Fruit fly (Drosophila melanogaster) whole organism, pupa: Measurements from ENCODE around the gene CG31183.
A peak's percentile ranks its signal among the peaks of the same experiment; 100 is the strongest.

Experiments
- CG10348 ChIP-seq: fragments of 200-800 bp; sonication (Bioruptor generic); IDR thresholded peaks from 2 replicates; pipeline ENCODE4 v1.3.6; 2022; ENCODE audit warnings: missing biosample characterization, missing genetic modification characterization
- CG12605 ChIP-seq: fragments of 200-800 bp; sonication (Bioruptor generic); IDR thresholded peaks from 2 replicates; pipeline ENCODE4 v1.3.6; 2022; ENCODE audit warnings: missing biosample characterization, missing genetic modification characterization
- CG13204 ChIP-seq: fragments of 200-800 bp; sonication (Bioruptor generic); optimal IDR thresholded peaks from 2 replicates; lab custom pipeline; 2018; ENCODE audit warnings: missing biosample characterization, mild to moderate bottlenecking, missing genetic modification characterization, moderate library complexity
- CG14655 ChIP-seq: fragments of 200-800 bp; sonication (Bioruptor generic); optimal IDR thresholded peaks from 3 replicates; lab custom pipeline; 2017; ENCODE audit warnings: mild to moderate bottlenecking, missing biosample characterization, missing genetic modification reagents, missing genetic modification characterization
- CG15710 ChIP-seq: fragments of 200-800 bp; sonication (Bioruptor generic); optimal IDR thresholded peaks from 2 replicates; lab custom pipeline; 2018; ENCODE audit warnings: missing biosample characterization, mild to moderate bottlenecking, missing genetic modification characterization, moderate library complexity
- CG17806 ChIP-seq: fragments of 200-800 bp; sonication (Bioruptor generic); optimal IDR thresholded peaks from 2 replicates; lab custom pipeline; 2018; ENCODE audit warnings: missing biosample characterization, mild to moderate bottlenecking, missing genetic modification characterization, moderate library complexity
- CG32121 ChIP-seq: fragments of 200-800 bp; sonication (Bioruptor generic); IDR thresholded peaks from 2 replicates; pipeline ENCODE4 v1.3.6; 2022; ENCODE audit warnings: missing biosample characterization, missing genetic modification characterization
- CG34367 ChIP-seq: fragments of 200-800 bp; sonication (Bioruptor generic); optimal IDR thresholded peaks from 2 replicates; lab custom pipeline; 2018; ENCODE audit warnings: missing biosample characterization, mild to moderate bottlenecking, missing genetic modification characterization
- CG4496 ChIP-seq: fragments of 200-800 bp; sonication (Bioruptor generic); IDR thresholded peaks from 3 replicates; pipeline ENCODE4 v1.3.6; 2022; ENCODE audit warnings: missing biosample characterization, missing genetic modification characterization
- CG8159 ChIP-seq: fragments of 200-800 bp; sonication (Bioruptor generic); optimal IDR thresholded peaks from 3 replicates; lab custom pipeline; 2018; ENCODE audit warnings: missing biosample characterization, mild to moderate bottlenecking, missing genetic modification characterization, moderate library complexity
- CG8301 ChIP-seq: fragments of 200-800 bp; sonication (Bioruptor generic); optimal IDR thresholded peaks from 2 replicates; lab custom pipeline; 2018; ENCODE audit warnings: missing biosample characterization, mild to moderate bottlenecking, missing genetic modification characterization
- CG9948 ChIP-seq: fragments of 200-800 bp; sonication (Bioruptor generic); optimal IDR thresholded peaks from 2 replicates; lab custom pipeline; 2018; ENCODE audit warnings: missing biosample characterization, mild to moderate bottlenecking, missing genetic modification characterization, moderate library complexity
- D1 ChIP-seq: fragments of 200-800 bp; sonication (Bioruptor generic); optimal IDR thresholded peaks from 2 replicates; lab custom pipeline; 2018; ENCODE audit warnings: missing biosample characterization, mild to moderate bottlenecking, missing genetic modification characterization, moderate library complexity
- EcR ChIP-seq: fragments of 200-800 bp; sonication (Bioruptor generic); optimal IDR thresholded peaks from 3 replicates; lab custom pipeline; 2019; ENCODE audit warnings: missing biosample characterization, missing genetic modification characterization, mild to moderate bottlenecking, moderate library complexity, missing genetic modification reagents
- Ets98B ChIP-seq: fragments of 200-800 bp; sonication (Bioruptor generic); IDR thresholded peaks from 2 replicates; pipeline ENCODE4 v1.3.6; 2022; ENCODE audit warnings: missing biosample characterization, missing genetic modification characterization
- Pif1A ChIP-seq: fragments of 200-800 bp; sonication (Bioruptor generic); optimal IDR thresholded peaks from 3 replicates; lab custom pipeline; 2016; ENCODE audit warnings: missing biosample characterization, missing genetic modification characterization
- Pif1B ChIP-seq: fragments of 200-800 bp; sonication (Bioruptor generic); optimal IDR thresholded peaks from 3 replicates; lab custom pipeline; 2016; ENCODE audit warnings: missing biosample characterization, missing genetic modification characterization
- Snoo ChIP-seq: fragments of 200-800 bp; sonication (Bioruptor generic); optimal IDR thresholded peaks from 3 replicates; lab custom pipeline; 2017; ENCODE audit warnings: missing biosample characterization, mild to moderate bottlenecking, missing genetic modification characterization, inconsistent platforms
- fd96Ca ChIP-seq: fragments of 200-800 bp; sonication (Bioruptor generic); IDR thresholded peaks from 3 replicates; pipeline ENCODE4 v1.3.6; 2022; ENCODE audit warnings: missing biosample characterization, missing genetic modification characterization
- gl ChIP-seq: fragments of 200-800 bp; sonication (Bioruptor generic); optimal IDR thresholded peaks from 2 replicates; lab custom pipeline; 2018; ENCODE audit warnings: missing biosample characterization, mild to moderate bottlenecking, missing genetic modification characterization
- rn ChIP-seq: fragments of 200-800 bp; sonication (Bioruptor generic); IDR thresholded peaks from 2 replicates; pipeline ENCODE4 v1.3.6; 2022; ENCODE audit warnings: missing biosample characterization, missing genetic modification characterization

Gene CG31183

DNA sequence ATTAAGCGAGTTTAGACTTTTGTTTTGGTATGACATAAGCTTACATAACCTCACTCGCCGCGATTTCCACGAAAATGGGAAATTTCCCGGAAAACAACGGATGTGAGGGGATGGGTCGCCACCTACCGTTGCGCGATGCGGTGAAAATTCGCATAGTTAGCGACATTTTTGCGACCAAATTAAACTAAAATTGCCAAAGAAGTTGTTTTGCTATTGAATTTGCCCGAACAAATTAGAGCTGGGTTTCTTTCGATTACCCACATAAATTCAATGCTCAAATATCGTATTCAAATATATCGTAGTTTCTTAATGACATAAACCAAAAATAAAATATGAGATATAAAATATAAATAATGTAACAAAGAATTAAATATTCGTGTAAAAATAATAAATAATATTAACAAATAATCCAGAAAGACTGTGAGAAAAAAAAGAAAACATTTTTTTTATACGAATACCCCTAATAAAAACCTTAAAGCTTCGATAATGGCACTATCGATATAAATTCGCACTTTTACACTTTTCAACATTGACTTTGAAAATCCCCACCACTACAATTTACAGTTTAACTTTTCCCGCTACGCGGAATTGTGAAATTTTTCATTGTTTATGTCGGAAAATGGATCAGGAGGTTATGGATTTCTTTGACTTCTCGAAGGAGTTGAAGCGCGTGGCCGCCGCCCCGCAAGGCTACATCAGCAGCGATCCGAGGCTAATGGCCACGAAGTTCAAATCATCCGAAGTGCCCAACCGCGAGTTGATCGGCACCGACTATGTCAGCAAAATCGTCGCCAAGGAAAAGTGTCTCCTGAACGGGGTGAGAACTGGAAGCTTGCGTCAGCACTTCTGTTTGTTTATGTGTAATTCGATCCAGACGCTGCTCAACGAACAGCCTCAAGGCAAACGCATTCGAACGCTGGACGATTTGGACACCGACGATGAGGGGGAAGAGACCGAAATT lies 38.6 kb downstream of the CG31183 start, which contains the start of the genes ND-23 and spn-E:
Gene ND-23, minus strand, starts transcription at position 254 of the 961 bp plus-strand sequence.
Gene spn-E, plus strand, starts transcription at position 556 of the 961 bp plus-strand sequence.
- TF ChIP-seq CG12605 (GFP tag; lab: Robert Waterston, UW) (no peak), EcR (no peak), CG17806 (tag; lab: Kevin White, UChicago) (peak; percentile 14), Pif1A (no peak), CG4496 (0 out of 3 replicates have a peak, but pooled peaks have one; percentile 7), CG32121 (GFP tag; lab: Robert Waterston, UW) (no peak), CG10348 (GFP tag; lab: Robert Waterston, UW) (no peak), CG15710 (tag; lab: Kevin White, UChicago) (peak; percentile 39)

DNA sequence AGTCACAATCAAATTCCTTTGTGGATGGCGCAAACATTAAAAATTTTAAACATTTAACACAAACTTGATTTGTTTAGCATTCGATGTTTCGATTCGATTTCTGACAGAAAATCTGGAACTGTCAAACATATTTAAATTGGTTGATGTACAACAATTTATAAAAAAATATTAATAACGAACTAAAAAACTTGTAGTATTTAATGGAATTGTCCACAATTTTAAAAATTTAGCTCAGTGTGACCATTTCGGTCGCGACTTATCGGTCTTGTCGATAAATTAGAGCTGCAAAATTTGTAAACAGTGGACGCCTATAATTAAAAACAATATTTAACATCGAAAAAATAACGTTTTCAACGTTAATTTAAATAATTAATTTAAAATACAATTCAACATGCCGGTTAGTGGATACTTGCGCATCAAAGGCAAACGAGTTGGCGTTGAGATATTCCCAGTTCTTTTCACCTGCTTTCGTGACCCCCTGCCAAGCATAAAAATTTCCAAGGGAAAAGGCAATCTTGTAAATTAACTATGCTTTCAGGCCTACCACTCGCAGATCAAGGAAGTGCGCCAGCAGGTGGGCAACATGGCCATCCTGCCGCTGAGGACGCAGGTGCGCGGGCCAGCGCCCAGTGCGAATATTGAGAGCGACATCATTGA lies 41.2 kb downstream of the CG31183 start, which contains the start of the genes CG43317 and Arpc3A:
Gene CG43317, minus strand, starts transcription at position 51 of the 657 bp plus-strand sequence.
Gene Arpc3A, plus strand, starts transcription at position 274 of the 657 bp plus-strand sequence.
- TF ChIP-seq Pif1B (GFP tag; lab: Kevin White, UChicago), result no peak
- no peak for TF ChIP-seq gl (tag; lab: Kevin White, UChicago)
- TF ChIP-seq CG9948 (tag; lab: Kevin White, UChicago), result no peak
- no peak for TF ChIP-seq fd96Ca (GFP tag; lab: Robert Waterston, UW)
- TF ChIP-seq D1 (tag; lab: Kevin White, UChicago), result no peak
- no peak for TF ChIP-seq CG17806 (tag; lab: Kevin White, UChicago)
- no peak for TF ChIP-seq Pif1A

DNA sequence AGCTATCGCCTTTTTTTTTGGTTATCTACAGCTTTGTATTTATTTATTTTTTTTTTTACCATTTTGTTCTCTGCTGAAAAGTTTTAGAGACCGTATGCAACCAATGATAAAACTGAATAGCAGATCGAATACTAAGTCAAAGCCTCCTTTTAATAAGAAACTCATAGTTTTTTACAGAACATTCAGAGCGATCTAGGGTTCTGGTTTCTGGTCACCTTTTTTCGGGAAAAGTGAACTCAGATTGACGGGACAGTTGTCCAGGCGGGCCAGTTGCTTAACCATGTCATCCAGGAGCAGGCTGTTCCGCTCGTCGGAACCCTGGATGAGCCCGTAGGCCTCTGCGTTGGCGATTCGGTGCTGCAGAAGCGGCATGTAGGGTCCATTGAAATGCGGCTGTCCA lies 42.4 kb downstream of the CG31183 start, which contains the start of gene CG43318:
Gene CG43318, minus strand, starts transcription at position 101 of the 400 bp plus-strand sequence.
- TF ChIP-seq fd96Ca (GFP tag; lab: Robert Waterston, UW) (no peak), CG8301 (tag; lab: Kevin White, UChicago) (no peak), Pif1B (GFP tag; lab: Kevin White, UChicago) (no peak), CG10348 (GFP tag; lab: Robert Waterston, UW) (no peak), CG17806 (tag; lab: Kevin White, UChicago) (no peak), Ets98B (no peak), gl (tag; lab: Kevin White, UChicago) (no peak), CG13204 (GFP tag; lab: Kevin White, UChicago) (no peak), CG14655 (GFP tag; lab: Kevin White, UChicago) (no peak), CG12605 (GFP tag; lab: Robert Waterston, UW) (no peak), CG15710 (tag; lab: Kevin White, UChicago) (no peak), rn (GFP tag; lab: Robert Waterston, UW) (no peak)

DNA sequence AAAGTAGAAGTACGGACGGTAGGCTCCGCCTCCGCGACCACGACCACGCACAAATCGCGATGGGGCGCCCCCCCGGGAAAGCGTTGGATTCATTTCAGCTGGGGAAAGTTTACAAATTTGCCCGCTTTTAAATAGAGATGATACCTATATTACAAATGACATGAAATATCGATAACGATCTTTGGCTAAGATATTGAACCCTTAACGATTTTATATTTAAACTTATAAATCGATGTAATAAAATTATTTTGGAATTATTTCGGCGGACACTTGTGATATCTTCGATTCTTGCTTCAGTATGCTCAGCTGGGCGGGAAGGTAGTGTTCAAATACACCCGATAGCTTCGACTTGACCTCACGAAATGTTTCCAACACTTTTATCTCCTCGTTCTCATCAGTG lies 43.2 kb downstream of the CG31183 start, which contains the start of gene rec:
Gene rec, minus strand, starts transcription at position 108 of the 400 bp plus-strand sequence.
- no peak for TF ChIP-seq CG8159 (tag; lab: Kevin White, UChicago)
- no peak for TF ChIP-seq CG8301 (tag; lab: Kevin White, UChicago)
- no peak for TF ChIP-seq Pif1B (GFP tag; lab: Kevin White, UChicago)
- TF ChIP-seq Snoo (tag; lab: Kevin White, UChicago), result no peak
- no peak for TF ChIP-seq gl (tag; lab: Kevin White, UChicago)
- no peak for TF ChIP-seq Ets98B
- TF ChIP-seq CG12605 (GFP tag; lab: Robert Waterston, UW), result no peak
- no peak for TF ChIP-seq Pif1A
- no peak for TF ChIP-seq CG10348 (GFP tag; lab: Robert Waterston, UW)
- no peak for TF ChIP-seq CG14655 (GFP tag; lab: Kevin White, UChicago)
- no peak for TF ChIP-seq CG32121 (GFP tag; lab: Robert Waterston, UW)
- no peak for TF ChIP-seq CG9948 (tag; lab: Kevin White, UChicago)
- no peak for TF ChIP-seq CG13204 (GFP tag; lab: Kevin White, UChicago)
- no peak for TF ChIP-seq rn (GFP tag; lab: Robert Waterston, UW)
- no peak for TF ChIP-seq EcR
- TF ChIP-seq CG34367, result no peak
- no peak for TF ChIP-seq CG17806 (tag; lab: Kevin White, UChicago)
- no peak for TF ChIP-seq CG15710 (tag; lab: Kevin White, UChicago)
- TF ChIP-seq, all 21 proteins: peak for 0

DNA sequence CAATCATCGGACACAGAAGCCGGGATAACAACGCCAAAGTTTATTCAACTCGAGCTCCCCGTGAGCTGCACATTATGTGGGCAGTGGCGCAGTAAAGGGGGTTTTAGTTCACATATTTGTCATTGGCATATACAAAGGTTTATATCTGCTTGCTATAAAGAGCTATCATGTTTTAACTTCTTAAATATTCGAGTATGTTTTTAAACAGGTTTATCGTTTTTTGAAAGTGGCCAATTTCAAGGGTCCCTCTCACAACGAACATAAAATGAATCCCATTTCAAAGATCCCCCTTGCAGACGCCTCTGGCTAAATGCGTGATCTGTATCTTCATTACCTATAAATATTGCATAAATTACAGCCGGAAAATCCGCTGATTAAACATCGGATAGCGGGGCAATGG lies 48.2 kb downstream of the CG31183 start:
- TF ChIP-seq D1 (tag; lab: Kevin White, UChicago) (peak; percentile 61), CG8301 (tag; lab: Kevin White, UChicago) (no peak), CG17806 (tag; lab: Kevin White, UChicago) (peak; percentile 76), CG9948 (tag; lab: Kevin White, UChicago) (peak; percentile 80), gl (tag; lab: Kevin White, UChicago) (peak; percentile 64), fd96Ca (GFP tag; lab: Robert Waterston, UW) (0 out of 3 replicates have a peak, but pooled peaks have one; percentile 36), Snoo (tag; lab: Kevin White, UChicago) (peak; percentile 39), CG15710 (tag; lab: Kevin White, UChicago) (peak; percentile 88), Ets98B (peak; percentile 23; the same call in 1 of the 2 replicates), Pif1B (GFP tag; lab: Kevin White, UChicago) (peak; percentile 66), CG34367 (peak; percentile 78), rn (GFP tag; lab: Robert Waterston, UW) (no peak), Pif1A (no peak), CG10348 (GFP tag; lab: Robert Waterston, UW) (no peak), CG14655 (GFP tag; lab: Kevin White, UChicago) (no peak), CG13204 (GFP tag; lab: Kevin White, UChicago) (peak; percentile 79), EcR (peak; percentile 94), CG4496 (peak; percentile 51; the same call in 1 of the 3 replicates), CG12605 (GFP tag; lab: Robert Waterston, UW) (0 out of 2 replicates have a peak, but pooled peaks have one; percentile 37), CG8159 (tag; lab: Kevin White, UChicago) (peak; percentile 86), CG32121 (GFP tag; lab: Robert Waterston, UW) (no peak)
